Worm (Caenorhabditis elegans) whole organism, midembryonic: ENCODE data around the gene vhl-1.

Experiments
- T22C8.4 ChIP-seq: fragments of 200-800 bp; sonication (Bioruptor generic); IDR thresholded peaks from 2 replicates; pipeline ENCODE4 v1.3.6; 2022; ENCODE audit warnings: missing genetic modification characterization, missing compliant biosample characterization
- flt-1 ChIP-seq: fragments of 200-800 bp; sonication (Bioruptor generic); IDR thresholded peaks from 2 replicates; pipeline ENCODE4 v1.3.6; 2022; ENCODE audit warnings: missing genetic modification characterization, missing compliant biosample characterization
- klf-2 ChIP-seq: fragments of 200-800 bp; sonication (Bioruptor generic); conservative IDR thresholded peaks from 2 replicates; pipeline ENCODE4 v1.3.6; 2022; ENCODE audit warnings: missing genetic modification reagents, missing genetic modification characterization, missing compliant biosample characterization
- med-1 ChIP-seq: sonication (generic microtip); optimal IDR thresholded peaks from 2 replicates; lab custom pipeline; 2017; ENCODE audit warnings: missing genetic modification characterization, mild to moderate bottlenecking, missing compliant biosample characterization, antibody characterized with exemption, missing genetic modification reagents; ENCODE audit not compliant: insufficient read depth
- ref-1 ChIP-seq: fragments of 200-800 bp; sonication (Bioruptor generic); conservative IDR thresholded peaks from 2 replicates; pipeline ENCODE4 v1.3.6; 2022; ENCODE audit warnings: missing genetic modification reagents, missing genetic modification characterization, missing compliant biosample characterization
- tab-1 ChIP-seq: fragments of 200-800 bp; sonication (Bioruptor generic); IDR thresholded peaks from 2 replicates; pipeline ENCODE4 v1.3.6; 2022; ENCODE audit warnings: missing genetic modification characterization, missing compliant biosample characterization
- ztf-23 ChIP-seq: fragments of 200-800 bp; sonication (Bioruptor generic); IDR thresholded peaks from 2 replicates; pipeline ENCODE4 v1.3.6; 2022; ENCODE audit warnings: missing genetic modification reagents, missing genetic modification characterization, missing compliant biosample characterization
- ztf-29 ChIP-seq: fragments of 200-800 bp; sonication (Bioruptor generic); IDR thresholded peaks from 2 replicates; pipeline ENCODE4 v1.3.6; 2022; ENCODE audit warnings: missing genetic modification reagents, missing genetic modification characterization, missing compliant biosample characterization

- no peak for TF ChIP-seq flt-1
- no peak for TF ChIP-seq ztf-29
- no peak for TF ChIP-seq tab-1 (GFP tag; lab: Robert Waterston, UW)
- TF ChIP-seq ref-1 (GFP tag; lab: Robert Waterston, UW): no peak
- TF ChIP-seq klf-2 (GFP tag; lab: Robert Waterston, UW): no peak
- no peak for TF ChIP-seq med-1 (GFP tag; lab: Kevin White, UChicago)
- TF ChIP-seq T22C8.4: no peak
- no peak for TF ChIP-seq ztf-23 (GFP tag; lab: Robert Waterston, UW)
Measured at ce11 chrX:11346155-11346554, 39.0 kb downstream of the vhl-1 start, which contains the start of gene oct-2.
